Fruit fly (Drosophila melanogaster): ENCODE measurements around the gene CG42537.

The CG42537 gene

dm6 chr3R:6416242-6416641 lies 38.6 kb downstream of the CG42537 start (continued):
- no peak for TF ChIP-seq twi (tag; optimal IDR thresholded peaks at IDR 0.05)
- no peak for TF ChIP-seq Dip2 (GFP tag; IDR thresholded peaks at IDR 0.05)
- no peak for TF ChIP-seq CG2129 (GFP tag; IDR thresholded peaks at IDR 0.05; ENCODE audit: partially characterized antibody)
- TF ChIP-seq Sry-β (GFP tag; optimal IDR thresholded peaks at IDR 0.05) = no peak
- TF ChIP-seq Eip74EF (GFP tag; optimal IDR thresholded peaks at IDR 0.05) = peak in 1 of 2 experiments; percentile 18
- peak; percentile 81 for TF ChIP-seq HHEX (GFP tag; optimal IDR thresholded peaks at IDR 0.05)
- peak; percentile 3 for TF ChIP-seq gsb-n (tag; optimal IDR thresholded peaks at IDR 0.05)
- no peak for TF ChIP-seq Sin3A (optimal IDR thresholded peaks at IDR 0.05)
- peak; percentile 76 for TF ChIP-seq Ptx1 (GFP tag; IDR thresholded peaks at IDR 0.05)
- TF ChIP-seq Lim3 (GFP tag; IDR thresholded peaks at IDR 0.05) = peak; percentile 64
- peak; percentile 40 for TF ChIP-seq CG8089 (GFP tag; optimal IDR thresholded peaks at IDR 0.05)
- TF ChIP-seq ttk (GFP tag; IDR thresholded peaks at IDR 0.05) = peak; percentile 79
- no peak for TF ChIP-seq lbe (GFP tag; optimal IDR thresholded peaks at IDR 0.05)
- TF ChIP-seq HLH4C (GFP tag; IDR thresholded peaks at IDR 0.05; ENCODE audit: partially characterized antibody) = no peak
- TF ChIP-seq ara (GFP tag; IDR thresholded peaks at IDR 0.05) = peak; percentile 70; the same call in 1 of the 2 replicates
- peak; percentile 54 for TF ChIP-seq CG13775 (GFP tag; optimal IDR thresholded peaks at IDR 0.05)
- TF ChIP-seq nerfin-1 (tag; optimal IDR thresholded peaks at IDR 0.05) = peak; percentile 22
- peak; percentile 36 for TF ChIP-seq tx (GFP tag; optimal IDR thresholded peaks at IDR 0.05)
- peak; percentile 22 for TF ChIP-seq Ets97D (GFP tag; optimal IDR thresholded peaks at IDR 0.05)
- peak; percentile 32 for TF ChIP-seq CG3163 (GFP tag; optimal IDR thresholded peaks at IDR 0.05)
- TF ChIP-seq gt (GFP tag; IDR thresholded peaks at IDR 0.05) = no peak
- TF ChIP-seq psq (GFP tag; optimal IDR thresholded peaks at IDR 0.05) = no peak
- no peak for TF ChIP-seq Ravus (GFP tag; IDR thresholded peaks at IDR 0.05)
- TF ChIP-seq Awh (GFP tag; IDR thresholded peaks at IDR 0.05) = peak; percentile 83
- TF ChIP-seq dmrt11E (tag; optimal IDR thresholded peaks at IDR 0.05) = peak; percentile 16
- no peak for TF ChIP-seq MESR4 (GFP tag; optimal IDR thresholded peaks at IDR 0.05)
- peak; percentile 72; the same call in 3 of the 4 replicates for TF ChIP-seq Gug (GFP tag; IDR thresholded peaks at IDR 0.05)
- TF ChIP-seq CG7556 (GFP tag; optimal IDR thresholded peaks at IDR 0.05) = peak; percentile 87
- TF ChIP-seq lmd (GFP tag; IDR thresholded peaks at IDR 0.05) = peak; percentile 88
- TF ChIP-seq Side (GFP tag; optimal IDR thresholded peaks at IDR 0.05) = peak; percentile 69
- peak; percentile 59 for TF ChIP-seq CG10543 (GFP tag; optimal IDR thresholded peaks at IDR 0.05)
- TF ChIP-seq D19B (GFP tag; optimal IDR thresholded peaks at IDR 0.05) = peak; percentile 65
- 0 out of 2 replicates have a peak, but pooled peaks have one; percentile 28 for TF ChIP-seq danr (GFP tag; IDR thresholded peaks at IDR 0.05)
- TF ChIP-seq Xbp1 (GFP tag; optimal IDR thresholded peaks at IDR 0.05) = peak; percentile 75
- no peak for TF ChIP-seq fd64A (GFP tag; optimal IDR thresholded peaks at IDR 0.05)
- TF ChIP-seq Atf6 (GFP tag; IDR thresholded peaks at IDR 0.05) = peak; percentile 83
- TF ChIP-seq sens-2 (GFP tag; IDR thresholded peaks at IDR 0.05) = peak; percentile 70
- TF ChIP-seq CG6175 (GFP tag; IDR thresholded peaks at IDR 0.05) = peak; percentile 59; the same call in 2 of the 3 replicates
- peak; percentile 75 for TF ChIP-seq CG6765 (GFP tag; optimal IDR thresholded peaks at IDR 0.05)
- TF ChIP-seq Hand (GFP tag; optimal IDR thresholded peaks at IDR 0.05) = peak; percentile 91
- peak; percentile 34 for TF ChIP-seq NC2β (GFP tag; optimal IDR thresholded peaks at IDR 0.05)
- TF ChIP-seq sd (tag; optimal IDR thresholded peaks at IDR 0.05) = peak; percentile 52
- peak; percentile 57 for TF ChIP-seq ash1 (GFP tag; optimal IDR thresholded peaks at IDR 0.05)
- peak; percentile 90 for TF ChIP-seq Fer1 (GFP tag; optimal IDR thresholded peaks at IDR 0.05)
- TF ChIP-seq CG15073 (GFP tag; optimal IDR thresholded peaks at IDR 0.05) = no peak
- TF ChIP-seq scrt (GFP tag; optimal IDR thresholded peaks at IDR 0.05) = peak; percentile 79
- peak; percentile 79 for TF ChIP-seq bcd (GFP tag; optimal IDR thresholded peaks at IDR 0.05)
- no peak for TF ChIP-seq Hr39 (optimal IDR thresholded peaks at IDR 0.05)
- TF ChIP-seq CG2889 (GFP tag; IDR thresholded peaks at IDR 0.05) = peak; percentile 68; the same call in 1 of the 3 replicates
- no peak for TF ChIP-seq CG1832 (GFP tag; optimal IDR thresholded peaks at IDR 0.05)
- peak; percentile 48 for TF ChIP-seq CG10267 (tag; optimal IDR thresholded peaks at IDR 0.05)
- TF ChIP-seq gsb (GFP tag; IDR thresholded peaks at IDR 0.05) = no peak

All from whole organism, embryonic.